Worm (Caenorhabditis elegans) whole organism, L2 larva: Measurements from ENCODE around the gene ldp-1.

Source experiments
- C34F6.9 ChIP-seq: fragments of 150-350 bp; optimal IDR thresholded peaks from 2 replicates; lab custom pipeline; 2014; ENCODE audit warnings: missing biosample characterization, missing genetic modification characterization
- F13H6.1 ChIP-seq: sonication (generic microtip); optimal IDR thresholded peaks from 2 replicates; lab custom pipeline; 2016; ENCODE audit warnings: missing genetic modification characterization, missing compliant biosample characterization
- R02D3.7 ChIP-seq: fragments of 150-350 bp; optimal IDR thresholded peaks from 2 replicates; lab custom pipeline; 2014; ENCODE audit warnings: missing biosample characterization, missing genetic modification characterization
- ZK546.5 ChIP-seq: sonication (generic microtip); optimal IDR thresholded peaks from 2 replicates; lab custom pipeline; 2017; ENCODE audit warnings: missing biosample characterization, missing genetic modification characterization
- alr-1 ChIP-seq: fragments of 150-350 bp; optimal IDR thresholded peaks from 2 replicates; lab custom pipeline; 2014; ENCODE audit warnings: missing biosample characterization, missing genetic modification characterization
- aly-2 ChIP-seq: fragments of 150-350 bp; optimal IDR thresholded peaks from 2 replicates; lab custom pipeline; 2014; ENCODE audit warnings: missing biosample characterization, missing genetic modification characterization
- ceh-16 ChIP-seq: fragments of 150-350 bp; optimal IDR thresholded peaks from 2 replicates; lab custom pipeline; 2014; ENCODE audit warnings: missing biosample characterization, missing genetic modification characterization
- ceh-82 ChIP-seq: fragments of 150-350 bp; optimal IDR thresholded peaks from 2 replicates; lab custom pipeline; 2014; ENCODE audit warnings: missing biosample characterization, missing genetic modification characterization
- crh-2 ChIP-seq: sonication (generic microtip); optimal IDR thresholded peaks from 2 replicates; lab custom pipeline; 2017; ENCODE audit warnings: missing biosample characterization, missing genetic modification characterization
- egl-27 ChIP-seq: sonication (generic microtip); optimal IDR thresholded peaks from 3 replicates; lab custom pipeline; 2017; ENCODE audit warnings: missing biosample characterization, missing genetic modification reagents, missing genetic modification characterization
- elt-1 ChIP-seq: fragments of 150-350 bp; optimal IDR thresholded peaks from 2 replicates; lab custom pipeline; 2014; ENCODE audit warnings: missing biosample characterization, missing genetic modification characterization
- elt-3 ChIP-seq: sonication (generic microtip); optimal IDR thresholded peaks from 2 replicates; lab custom pipeline; 2017; ENCODE audit warnings: missing biosample characterization, missing genetic modification characterization
- fos-1 ChIP-seq: fragments of 150-350 bp; optimal IDR thresholded peaks from 2 replicates; lab custom pipeline; 2014; ENCODE audit warnings: missing biosample characterization, missing genetic modification characterization
- gmeb-1 ChIP-seq: fragments of 150-350 bp; optimal IDR thresholded peaks from 2 replicates; lab custom pipeline; 2014; ENCODE audit warnings: missing biosample characterization, missing genetic modification characterization
- lin-11 ChIP-seq: fragments of 150-350 bp; sonication (generic microtip); optimal IDR thresholded peaks from 2 replicates; lab custom pipeline; 2014; ENCODE audit warnings: missing biosample characterization, missing genetic modification characterization, inconsistent platforms, mixed read lengths
- lin-39 ChIP-seq: fragments of 150-350 bp; optimal IDR thresholded peaks from 2 replicates; lab custom pipeline; 2014; ENCODE audit warnings: missing biosample characterization, missing genetic modification reagents, missing genetic modification characterization
- mab-5 ChIP-seq: fragments of 150-350 bp; optimal IDR thresholded peaks from 2 replicates; lab custom pipeline; 2014; ENCODE audit warnings: missing biosample characterization, missing genetic modification characterization
- nhr-10 ChIP-seq: sonication (generic microtip); optimal IDR thresholded peaks from 2 replicates; lab custom pipeline; 2017; ENCODE audit warnings: missing biosample characterization, missing genetic modification characterization
- nhr-11 ChIP-seq: fragments of 150-350 bp; optimal IDR thresholded peaks from 2 replicates; lab custom pipeline; 2014; ENCODE audit warnings: missing biosample characterization, missing genetic modification characterization
- nhr-12 ChIP-seq: fragments of 150-350 bp; optimal IDR thresholded peaks from 2 replicates; lab custom pipeline; 2014; ENCODE audit warnings: missing biosample characterization, missing genetic modification characterization
- nhr-237 ChIP-seq: fragments of 150-350 bp; optimal IDR thresholded peaks from 2 replicates; lab custom pipeline; 2014; ENCODE audit warnings: missing biosample characterization, missing genetic modification characterization
- peb-1 ChIP-seq: fragments of 150-350 bp; optimal IDR thresholded peaks from 2 replicates; lab custom pipeline; 2014; ENCODE audit warnings: missing biosample characterization, missing genetic modification characterization
- sem-4 ChIP-seq: fragments of 150-350 bp; optimal IDR thresholded peaks from 2 replicates; lab custom pipeline; 2014; ENCODE audit warnings: missing biosample characterization, missing genetic modification reagents, missing genetic modification characterization
- skn-1 ChIP-seq: sonication (generic microtip); optimal IDR thresholded peaks from 2 replicates; lab custom pipeline; 2017; ENCODE audit warnings: missing biosample characterization, missing genetic modification characterization
- sma-9 ChIP-seq, 2 experiments: fragments of 150-350 bp in 1 of 2; sonication (generic microtip) in 1 of 2; optimal IDR thresholded peaks; 2 replicates each; lab custom pipeline; 2014 to 2016; ENCODE audit warnings: missing genetic modification characterization in 2 of 2, mild to moderate bottlenecking in 1 of 2, missing biosample characterization in 1 of 2, missing compliant biosample characterization in 1 of 2, missing genetic modification reagents in 1 of 2, moderate library complexity in 1 of 2
- snpc-4 ChIP-seq: fragments of 150-350 bp; optimal IDR thresholded peaks from 2 replicates; lab custom pipeline; 2014; ENCODE audit warnings: missing biosample characterization, missing genetic modification characterization
- unc-55 ChIP-seq: fragments of 150-350 bp; sonication (generic microtip); optimal IDR thresholded peaks from 3 replicates; lab custom pipeline; 2014; ENCODE audit warnings: missing biosample characterization, missing genetic modification reagents, missing genetic modification characterization
- unc-62 ChIP-seq: fragments of 150-350 bp; optimal IDR thresholded peaks from 2 replicates; lab custom pipeline; 2014; ENCODE audit warnings: missing biosample characterization, missing genetic modification reagents, missing genetic modification characterization
- zag-1 ChIP-seq: fragments of 150-350 bp; optimal IDR thresholded peaks from 2 replicates; lab custom pipeline; 2014; ENCODE audit warnings: missing biosample characterization, missing genetic modification characterization
- ztf-1 ChIP-seq: fragments of 200-800 bp; sonication (Bioruptor generic); conservative IDR thresholded peaks from 2 replicates; pipeline ENCODE4 v1.3.6; 2022; ENCODE audit warnings: missing genetic modification characterization, missing compliant biosample characterization
- ztf-11 ChIP-seq: sonication (generic microtip); optimal IDR thresholded peaks from 2 replicates; lab custom pipeline; 2017; ENCODE audit warnings: missing biosample characterization, missing genetic modification characterization
- ztf-4 ChIP-seq: fragments of 150-350 bp; optimal IDR thresholded peaks from 2 replicates; lab custom pipeline; 2014; ENCODE audit warnings: missing biosample characterization, missing genetic modification characterization

Gene ldp-1

ce11 chrV:2110368-2110767, 17.0 kb upstream of the ldp-1 start, which contains the start of gene F22F7.3:
F22F7.3 (plus strand) TSS chrV:2110668.
- TF ChIP-seq ceh-16 (tag; lab: Kevin White, UChicago): no peak
- TF ChIP-seq R02D3.7 (tag; lab: Kevin White, UChicago): no peak
- no peak for TF ChIP-seq gmeb-1 (tag; lab: Kevin White, UChicago)
- no peak for TF ChIP-seq unc-62 (GFP tag; lab: Kevin White, UChicago)
- no peak for TF ChIP-seq F13H6.1 (tag; lab: Kevin White, UChicago)
- TF ChIP-seq crh-2: no peak
- TF ChIP-seq sem-4 (tag; lab: Kevin White, UChicago): no peak

ce11 chrV:2118574-2118973, 8.8 kb upstream of the ldp-1 start, which contains the start of gene bgnt-1.2:
bgnt-1.2 (minus strand) TSS chrV:2118674.
- TF ChIP-seq aly-2 (tag; lab: Kevin White, UChicago): no peak
- TF ChIP-seq ztf-1: no peak
- TF ChIP-seq snpc-4 (tag; lab: Kevin White, UChicago): no peak
- TF ChIP-seq gmeb-1 (tag; lab: Kevin White, UChicago): no peak
- TF ChIP-seq unc-55: no peak
- TF ChIP-seq egl-27: no peak
- TF ChIP-seq ceh-16 (tag; lab: Kevin White, UChicago): no peak
- no peak for TF ChIP-seq C34F6.9
- TF ChIP-seq nhr-11 (tag; lab: Kevin White, UChicago): no peak
- TF ChIP-seq zag-1 (tag; lab: Kevin White, UChicago): no peak
- no peak for TF ChIP-seq nhr-237
- no peak for TF ChIP-seq ztf-4 (tag; lab: Kevin White, UChicago)
- no peak for TF ChIP-seq elt-3 (tag; lab: Kevin White, UChicago)
- TF ChIP-seq alr-1: no peak
- no peak for TF ChIP-seq F13H6.1 (tag; lab: Kevin White, UChicago)

DNA sequence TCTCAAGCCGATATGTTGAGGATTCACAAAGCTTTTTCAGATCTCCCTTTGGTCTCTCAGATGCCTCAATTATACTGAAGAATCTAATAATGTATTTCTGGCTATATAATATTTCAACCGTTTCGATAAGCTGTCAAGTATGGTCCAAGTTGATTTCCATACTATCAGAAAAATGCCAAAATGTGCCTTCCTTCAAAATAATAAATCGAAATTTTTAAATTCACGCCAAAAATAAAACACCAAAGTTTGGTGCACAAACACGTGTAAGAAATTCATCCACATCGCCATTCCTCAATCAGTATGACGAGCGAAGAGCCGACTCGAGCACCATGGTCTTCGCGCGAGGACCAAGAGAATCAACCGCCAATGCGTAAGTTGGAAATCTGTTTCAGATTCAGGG, 7.8 kb upstream of the ldp-1 start, which contains the start of gene F22F7.11:
TSS of gene F22F7.11 (plus strand) at position 301 of the 400 bp plus-strand sequence.
- TF ChIP-seq peb-1 (tag; lab: Kevin White, UChicago) (no peak), unc-62 (GFP tag; lab: Kevin White, UChicago) (no peak), ztf-1 (no peak), lin-39 (tag; lab: Kevin White, UChicago) (no peak), ztf-4 (tag; lab: Kevin White, UChicago) (no peak), crh-2 (no peak), sem-4 (tag; lab: Kevin White, UChicago) (no peak), F13H6.1 (tag; lab: Kevin White, UChicago) (no peak), ZK546.5 (tag; lab: Kevin White, UChicago) (no peak), mab-5 (tag; lab: Kevin White, UChicago) (no peak), nhr-237 (no peak), nhr-11 (tag; lab: Kevin White, UChicago) (no peak), fos-1 (tag; lab: Kevin White, UChicago) (no peak), skn-1 (no peak), snpc-4 (tag; lab: Kevin White, UChicago) (no peak), nhr-12 (no peak), aly-2 (tag; lab: Kevin White, UChicago) (no peak)

DNA sequence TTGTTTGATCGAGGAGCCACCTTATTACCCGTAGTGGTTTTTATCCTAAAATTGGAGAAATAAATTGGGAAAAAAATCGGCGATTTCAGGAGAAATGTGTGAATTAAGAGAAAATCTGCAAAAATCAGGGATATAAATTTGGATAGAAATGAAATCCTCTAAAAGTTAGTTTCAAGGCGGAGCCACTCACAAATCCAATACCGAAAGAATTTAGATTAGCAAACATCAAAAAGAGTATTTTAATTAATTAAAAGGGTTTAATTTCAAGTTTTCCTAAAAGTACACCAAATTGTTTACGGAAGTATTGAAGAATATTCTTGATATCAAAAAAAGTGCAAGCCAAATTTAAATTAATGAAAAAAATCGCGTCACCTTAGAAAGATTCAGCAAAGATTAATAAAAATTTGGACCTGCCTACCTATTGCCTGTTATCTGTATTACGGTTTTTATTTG, 5.4 kb upstream of the ldp-1 start, which contains the start of gene F22F7.8:
TSS of gene F22F7.8 (minus strand) at position 51 of the 453 bp plus-strand sequence.
- no peak for TF ChIP-seq ztf-4 (tag; lab: Kevin White, UChicago)
- no peak for TF ChIP-seq peb-1 (tag; lab: Kevin White, UChicago)
- TF ChIP-seq elt-1 (tag; lab: Kevin White, UChicago): no peak
- TF ChIP-seq gmeb-1 (tag; lab: Kevin White, UChicago): no peak
- no peak for TF ChIP-seq ceh-82 (tag; lab: Kevin White, UChicago)
- no peak for TF ChIP-seq ZK546.5 (tag; lab: Kevin White, UChicago)
- TF ChIP-seq ztf-11 (tag; lab: Kevin White, UChicago): no peak
- no peak for TF ChIP-seq ztf-1
- no peak for TF ChIP-seq nhr-10 (tag; lab: Kevin White, UChicago)
- no peak for TF ChIP-seq lin-11 (tag; lab: Kevin White, UChicago)
- TF ChIP-seq unc-62 (GFP tag; lab: Kevin White, UChicago): no peak
- no peak for TF ChIP-seq aly-2 (tag; lab: Kevin White, UChicago)
- no peak for TF ChIP-seq nhr-237

DNA sequence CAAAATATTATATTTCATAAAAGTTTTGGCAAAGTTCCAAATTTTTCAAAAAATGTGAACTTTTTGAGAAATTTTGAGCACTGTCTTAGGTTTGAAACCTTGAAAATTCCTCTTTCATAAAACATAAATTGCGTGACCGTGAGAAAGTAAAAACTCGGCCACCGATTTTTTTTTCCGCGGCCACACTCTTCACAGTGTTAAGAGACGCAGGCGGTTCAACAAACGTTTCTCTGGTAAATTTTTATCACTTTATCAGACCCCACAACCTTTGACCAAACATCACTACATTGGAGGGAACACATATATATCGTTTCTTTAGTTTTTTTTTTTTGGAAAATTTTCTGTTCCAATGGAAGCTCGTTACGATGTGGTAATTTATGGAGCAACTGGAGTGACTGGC, 4.8 kb upstream of the ldp-1 start, which contains the start of gene F22F7.2:
TSS of gene F22F7.2 (plus strand) at position 266 of the 400 bp plus-strand sequence.
- TF ChIP-seq crh-2: peak; percentile 14
- peak; percentile 16 for TF ChIP-seq sma-9 (GFP tag; optimal IDR thresholded peaks at IDR 0.05; lab: Kevin White, UChicago)
- TF ChIP-seq sma-9 (tag; optimal IDR thresholded peaks at IDR 0.05; lab: Kevin White, UChicago): no peak
- TF ChIP-seq skn-1: no peak
